Fruit fly (Drosophila melanogaster) whole organism, embryonic: Measurements from ENCODE around the gene kraken.

Experiments
- Awh ChIP-seq: fragments of 200-800 bp; sonication (Bioruptor generic); IDR thresholded peaks from 2 replicates; pipeline ENCODE4, ENCODE4 v1.3.6; 2022; ENCODE audit warnings: missing biosample characterization, missing genetic modification characterization
- Blimp-1 ChIP-seq: fragments of 200-800 bp; sonication (Bioruptor generic); optimal IDR thresholded peaks from 3 replicates; lab custom pipeline; 2018; ENCODE audit warnings: missing biosample characterization, missing genetic modification characterization, mild to moderate bottlenecking, moderate library complexity, missing genetic modification reagents
- CG10366 ChIP-seq: fragments of 200-800 bp; sonication (Bioruptor generic); IDR thresholded peaks from 2 replicates; pipeline ENCODE4 v1.3.6; 2022; ENCODE audit warnings: missing biosample characterization, missing genetic modification characterization
- CG11723 ChIP-seq: fragments of 200-800 bp; sonication (Bioruptor generic); optimal IDR thresholded peaks from 2 replicates; lab custom pipeline; 2017; ENCODE audit warnings: missing biosample characterization, mild to moderate bottlenecking, missing genetic modification characterization
- CG13424 ChIP-seq: fragments of 200-800 bp; sonication (Bioruptor generic); optimal IDR thresholded peaks from 2 replicates; lab custom pipeline; 2019; ENCODE audit warnings: missing biosample characterization, mild to moderate bottlenecking, missing genetic modification characterization, moderate library complexity
- CG15073 ChIP-seq: fragments of 200-800 bp; sonication (Bioruptor generic); optimal IDR thresholded peaks from 2 replicates; lab custom pipeline; 2016; ENCODE audit warnings: missing biosample characterization, missing genetic modification characterization
- CG15696 ChIP-seq: fragments of 200-800 bp; sonication (Bioruptor generic); optimal IDR thresholded peaks from 2 replicates; lab custom pipeline; 2019; ENCODE audit warnings: missing biosample characterization, mild to moderate bottlenecking, missing genetic modification characterization, moderate library complexity
- CG16863 ChIP-seq: fragments of 200-800 bp; sonication (Bioruptor generic); optimal IDR thresholded peaks from 3 replicates; lab custom pipeline; 2016; ENCODE audit warnings: missing biosample characterization, missing genetic modification characterization
- CG2129 ChIP-seq: fragments of 200-800 bp; sonication (Bioruptor generic); IDR thresholded peaks from 2 replicates; pipeline ENCODE4 v1.3.6; 2022; ENCODE audit warnings: missing biosample characterization, missing genetic modification characterization; ENCODE audit not compliant: partially characterized antibody
- CG2875 ChIP-seq: fragments of 200-800 bp; sonication (Bioruptor generic); optimal IDR thresholded peaks from 2 replicates; lab custom pipeline; 2017; ENCODE audit warnings: missing biosample characterization, mild to moderate bottlenecking, missing genetic modification characterization, missing genetic modification reagents
- CG30403 ChIP-seq: fragments of 200-800 bp; sonication (Bioruptor generic); optimal IDR thresholded peaks from 3 replicates; lab custom pipeline; 2016; ENCODE audit warnings: missing biosample characterization, missing genetic modification characterization
- CG3281 ChIP-seq: fragments of 200-800 bp; sonication (Bioruptor generic); optimal IDR thresholded peaks from 3 replicates; lab custom pipeline; 2017; ENCODE audit warnings: missing biosample characterization, mild to moderate bottlenecking, missing genetic modification characterization
- CG34376 ChIP-seq: fragments of 200-800 bp; sonication (Bioruptor generic); optimal IDR thresholded peaks from 2 replicates; lab custom pipeline; 2018; ENCODE audit warnings: missing biosample characterization, mild to moderate bottlenecking, missing genetic modification characterization
- CG4820 ChIP-seq: fragments of 200-800 bp; sonication (Bioruptor generic); optimal IDR thresholded peaks from 3 replicates; lab custom pipeline; 2016; ENCODE audit warnings: missing biosample characterization, missing genetic modification characterization
- CG7556 ChIP-seq: fragments of 200-800 bp; sonication (Bioruptor generic); optimal IDR thresholded peaks from 2 replicates; lab custom pipeline; 2017; ENCODE audit warnings: missing biosample characterization, mild to moderate bottlenecking, missing genetic modification characterization
- CG8290 ChIP-seq, 3 experiments: fragments of 200-800 bp; sonication (Bioruptor generic); optimal IDR thresholded peaks; 2 replicates each; lab custom pipeline; 2016 to 2019; ENCODE audit warnings: missing biosample characterization in 3 of 3, missing genetic modification characterization in 3 of 3, mild to moderate bottlenecking in 2 of 3, moderate library complexity in 1 of 3
- CG8388 ChIP-seq: fragments of 200-800 bp; sonication (Bioruptor generic); optimal IDR thresholded peaks from 2 replicates; lab custom pipeline; 2019; ENCODE audit warnings: missing biosample characterization, mild to moderate bottlenecking, missing genetic modification characterization, moderate library complexity
- CG9437 ChIP-seq: fragments of 200-800 bp; sonication (Bioruptor generic); optimal IDR thresholded peaks from 2 replicates; lab custom pipeline; 2018; ENCODE audit warnings: missing biosample characterization, mild to moderate bottlenecking, missing genetic modification characterization
- CG9797 ChIP-seq: fragments of 200-800 bp; sonication (Bioruptor generic); optimal IDR thresholded peaks from 3 replicates; lab custom pipeline; 2018; ENCODE audit warnings: missing biosample characterization, mild to moderate bottlenecking, missing genetic modification characterization
- Camta ChIP-seq: fragments of 200-800 bp; sonication (Bioruptor generic); optimal IDR thresholded peaks from 2 replicates; lab custom pipeline; 2016; ENCODE audit warnings: missing biosample characterization, missing genetic modification characterization
- D19A ChIP-seq: fragments of 200-800 bp; optimal IDR thresholded peaks from 3 replicates; lab custom pipeline; 2019; ENCODE audit warnings: missing biosample characterization, mild to moderate bottlenecking, missing genetic modification characterization, moderate library complexity
- Dll ChIP-seq: fragments of 200-800 bp; sonication (Bioruptor generic); IDR thresholded peaks from 4 replicates; pipeline ENCODE4 v1.3.6; 2022; ENCODE audit warnings: missing biosample characterization, missing genetic modification characterization; ENCODE audit not compliant: partially characterized antibody
- Doc3 ChIP-seq: fragments of 200-800 bp; sonication (Bioruptor generic); IDR thresholded peaks from 3 replicates; pipeline ENCODE4 v1.3.6; 2022; ENCODE audit warnings: missing biosample characterization, missing genetic modification characterization; ENCODE audit not compliant: partially characterized antibody
- Drgx ChIP-seq: fragments of 200-800 bp; sonication (Bioruptor generic); IDR thresholded peaks from 2 replicates; pipeline ENCODE4 v1.3.6; 2022; ENCODE audit warnings: missing biosample characterization, missing genetic modification characterization
- Gug ChIP-seq: fragments of 200-800 bp; sonication (Bioruptor generic); IDR thresholded peaks from 4 replicates; pipeline ENCODE4 v1.3.6; 2022; ENCODE audit warnings: missing biosample characterization, missing genetic modification characterization
- Hand ChIP-seq: fragments of 200-800 bp; sonication (Bioruptor generic); optimal IDR thresholded peaks from 2 replicates; lab custom pipeline; 2017; ENCODE audit warnings: mild to moderate bottlenecking, missing biosample characterization, missing genetic modification reagents, missing genetic modification characterization
- Mad ChIP-seq: fragments of 200-800 bp; sonication (Bioruptor generic); optimal IDR thresholded peaks from 2 replicates; lab custom pipeline; 2016; ENCODE audit warnings: missing biosample characterization, missing genetic modification characterization
- Six4 ChIP-seq: fragments of 200-800 bp; sonication (Bioruptor generic); optimal IDR thresholded peaks from 2 replicates; lab custom pipeline; 2016; ENCODE audit warnings: missing biosample characterization, missing genetic modification characterization
- Sry-β ChIP-seq: fragments of 200-800 bp; sonication (Bioruptor generic); optimal IDR thresholded peaks from 2 replicates; lab custom pipeline; 2018; ENCODE audit warnings: missing biosample characterization, mild to moderate bottlenecking, missing genetic modification characterization, moderate library complexity
- Ssrp ChIP-seq: fragments of 200-800 bp; sonication (Bioruptor generic); optimal IDR thresholded peaks from 2 replicates; lab custom pipeline; 2018; ENCODE audit warnings: missing biosample characterization, mild to moderate bottlenecking, missing genetic modification characterization, moderate library complexity
- Tbp ChIP-seq: fragments of >200 bp; optimal IDR thresholded peaks from 2 replicates; lab custom pipeline; 2018; ENCODE audit warnings: missing biosample characterization, missing genetic modification characterization
- ap ChIP-seq: fragments of 200-800 bp; sonication (Bioruptor generic); IDR thresholded peaks from 2 replicates; pipeline ENCODE4 v1.3.6; 2022; ENCODE audit warnings: missing biosample characterization, missing genetic modification characterization
- az2 ChIP-seq: fragments of 200-800 bp; sonication (Bioruptor generic); optimal IDR thresholded peaks from 3 replicates; lab custom pipeline; 2016; ENCODE audit warnings: missing biosample characterization, missing genetic modification characterization
- bab2 ChIP-seq: fragments of 200-800 bp; sonication (Bioruptor generic); optimal IDR thresholded peaks from 2 replicates; lab custom pipeline; 2016; ENCODE audit warnings: missing biosample characterization, missing genetic modification characterization
- cg ChIP-seq: fragments of 200-800 bp; sonication (Bioruptor generic); optimal IDR thresholded peaks from 3 replicates; lab custom pipeline; 2019; ENCODE audit warnings: missing biosample characterization, mild to moderate bottlenecking, missing genetic modification characterization, moderate library complexity
- chn ChIP-seq: fragments of 200-800 bp; sonication (Bioruptor generic); optimal IDR thresholded peaks from 2 replicates; lab custom pipeline; 2016; ENCODE audit warnings: missing biosample characterization, missing genetic modification characterization
- crp ChIP-seq, 2 experiments: fragments of 200-800 bp; sonication (Bioruptor generic); optimal IDR thresholded peaks; 2 replicates in 1 of 2; 3 replicates in 1 of 2; lab custom pipeline; 2017; ENCODE audit warnings: missing biosample characterization in 2 of 2, missing genetic modification characterization in 2 of 2, mild to moderate bottlenecking in 1 of 2, moderate library complexity in 1 of 2
- dati ChIP-seq: fragments of 200-800 bp; sonication (Bioruptor generic); IDR thresholded peaks from 2 replicates; pipeline ENCODE4 v1.3.6; 2022; ENCODE audit warnings: missing biosample characterization, missing genetic modification characterization
- dpn ChIP-seq, 2 experiments: fragments of 200-800 bp; sonication (Bioruptor generic); optimal IDR thresholded peaks; 3 replicates each; lab custom pipeline; 2016; ENCODE audit warnings: missing biosample characterization in 2 of 2, missing genetic modification characterization in 2 of 2
- grau ChIP-seq: fragments of 200-800 bp; optimal IDR thresholded peaks from 3 replicates; lab custom pipeline; 2019; ENCODE audit warnings: missing biosample characterization, mild to moderate bottlenecking, missing genetic modification characterization, moderate library complexity
- lilli ChIP-seq: fragments of 200-800 bp; sonication (Bioruptor generic); optimal IDR thresholded peaks from 3 replicates; lab custom pipeline; 2016; ENCODE audit warnings: missing biosample characterization, missing genetic modification characterization
- mld ChIP-seq: fragments of 200-800 bp; sonication (Bioruptor generic); IDR thresholded peaks from 3 replicates; pipeline ENCODE4 v1.3.6; 2022; ENCODE audit warnings: missing biosample characterization, missing genetic modification characterization; ENCODE audit not compliant: partially characterized antibody
- org-1 ChIP-seq: fragments of 200-800 bp; sonication (Bioruptor generic); optimal IDR thresholded peaks from 2 replicates; lab custom pipeline; 2017; ENCODE audit warnings: missing biosample characterization, missing genetic modification characterization
- row ChIP-seq: fragments of 200-800 bp; sonication (Bioruptor generic); IDR thresholded peaks from 3 replicates; pipeline ENCODE4 v1.3.6; 2022; ENCODE audit warnings: missing biosample characterization, missing genetic modification characterization
- sd ChIP-seq: fragments of 200-800 bp; sonication (Bioruptor generic); optimal IDR thresholded peaks from 3 replicates; lab custom pipeline; 2018; ENCODE audit warnings: missing biosample characterization, mild to moderate bottlenecking, missing genetic modification characterization, moderate library complexity
- sim ChIP-seq: fragments of 200-800 bp; sonication (Bioruptor generic); IDR thresholded peaks from 2 replicates; pipeline ENCODE4 v1.3.6; 2022; ENCODE audit warnings: missing biosample characterization, missing genetic modification characterization
- toy ChIP-seq: fragments of 200-800 bp; sonication (Bioruptor generic); IDR thresholded peaks from 2 replicates; pipeline ENCODE4 v1.3.6; 2022; ENCODE audit warnings: missing biosample characterization, missing genetic modification characterization
- vfl ChIP-seq: fragments of 200-800 bp; sonication (Bioruptor generic); optimal IDR thresholded peaks from 2 replicates; lab custom pipeline; 2016; ENCODE audit warnings: missing biosample characterization, missing genetic modification characterization
- vvl ChIP-seq: fragments of 200-800 bp; sonication (Bioruptor generic); IDR thresholded peaks from 2 replicates; pipeline ENCODE4 v1.3.6; 2022; ENCODE audit warnings: missing biosample characterization, missing genetic modification characterization

kraken gene

dm6 chr2L:847189-847987, 5.2 kb upstream of the kraken start (continued):
- TF ChIP-seq CG15073 (no peak), lilli (peak; percentile 2), CG30403 (GFP tag; lab: Kevin White, UChicago) (peak; percentile 35), sd (no peak), Hand (GFP tag; lab: Kevin White, UChicago) (no peak), chn (no peak), CG9437 (GFP tag; lab: Kevin White, UChicago) (peak; percentile 32), Ssrp (tag; lab: Kevin White, UChicago) (peak; percentile 20), CG2129 (GFP tag; lab: Robert Waterston, UW) (no peak), Blimp-1 (no peak), Gug (GFP tag; lab: Robert Waterston, UW) (no peak), Six4 (GFP tag; lab: Kevin White, UChicago) (no peak), CG10366 (no peak), Awh (GFP tag; lab: Robert Waterston, UW) (no peak), CG13424 (tag; lab: Kevin White, UChicago) (peak; percentile 4), Tbp (no peak), CG7556 (GFP tag; lab: Kevin White, UChicago) (peak; percentile 37), az2 (GFP tag; lab: Kevin White, UChicago) (no peak), CG8388 (GFP tag; lab: Kevin White, UChicago) (peak; percentile 22), toy (GFP tag; lab: Robert Waterston, UW) (no peak), crp (GFP tag; optimal IDR thresholded peaks at IDR 0.05; lab: Kevin White, UChicago) (no peak), ap (GFP tag; lab: Robert Waterston, UW) (no peak), row (GFP tag; lab: Robert Waterston, UW) (no peak), Sry-β (GFP tag; lab: Kevin White, UChicago) (no peak), CG4820 (GFP tag; lab: Kevin White, UChicago) (no peak), cg (no peak), CG3281 (GFP tag; lab: Kevin White, UChicago) (peak; percentile 13), vfl (GFP tag; lab: Kevin White, UChicago) (no peak), Dll (GFP tag; lab: Robert Waterston, UW) (no peak), Doc3 (GFP tag; lab: Robert Waterston, UW) (no peak), CG2875 (GFP tag; lab: Kevin White, UChicago) (no peak), Mad (GFP tag; lab: Kevin White, UChicago) (no peak), CG15696 (no peak), Camta (GFP tag; lab: Kevin White, UChicago) (no peak), CG8290 (GFP tag; optimal IDR thresholded peaks at IDR 0.05; lab: Kevin White, UChicago) (no peak), CG8290 (tag; optimal IDR thresholded peaks at IDR 0.05; lab: Kevin White, UChicago) (no peak), bab2 (GFP tag; lab: Kevin White, UChicago) (no peak), grau (peak; percentile 10), Drgx (GFP tag; lab: Robert Waterston, UW) (0 out of 2 replicates have a peak, but pooled peaks have one; percentile 24), vvl (GFP tag; lab: Robert Waterston, UW) (no peak), CG11723 (GFP tag; lab: Kevin White, UChicago) (no peak), org-1 (GFP tag; lab: Kevin White, UChicago) (no peak), sim (GFP tag; lab: Robert Waterston, UW) (no peak), CG16863 (GFP tag; lab: Kevin White, UChicago) (no peak), dpn (GFP tag; optimal IDR thresholded peaks at IDR 0.05; lab: Kevin White, UChicago) (peak in 1 of 2 experiments; percentile 13), CG34376 (GFP tag; lab: Kevin White, UChicago) (no peak), D19A (tag; lab: Kevin White, UChicago) (no peak), dati (GFP tag; lab: Robert Waterston, UW) (no peak), CG9797 (GFP tag; lab: Kevin White, UChicago) (no peak), mld (no peak)
